Worm (Caenorhabditis elegans) whole organism, L4 larva: ENCODE results near the gene zak-1.

Source experiments
- F10B5.3 ChIP-seq: sonication (generic microtip); optimal IDR thresholded peaks from 2 replicates; lab custom pipeline; 2016; ENCODE audit warnings: mild to moderate bottlenecking, missing genetic modification characterization, missing compliant biosample characterization
- F44E2.7 ChIP-seq: fragments of 200-800 bp; sonication (Bioruptor generic); IDR thresholded peaks from 2 replicates; pipeline ENCODE4 v2.1.2; 2022; ENCODE audit warnings: missing genetic modification characterization, missing compliant biosample characterization
- F49E8.2 ChIP-seq: sonication (generic microtip); optimal IDR thresholded peaks from 2 replicates; lab custom pipeline; 2016; ENCODE audit warnings: missing compliant biosample characterization, mild to moderate bottlenecking, missing genetic modification characterization, borderline replicate concordance
- Y105C5A.15 ChIP-seq: fragments of 200-800 bp; sonication (Bioruptor generic); IDR thresholded peaks from 2 replicates; pipeline ENCODE4 v1.3.6; 2022; ENCODE audit warnings: missing genetic modification characterization, missing compliant biosample characterization
- Y48G9A.11 ChIP-seq: fragments of 200-800 bp; sonication (Bioruptor generic); IDR thresholded peaks from 2 replicates; pipeline ENCODE4 v1.3.6; 2022; ENCODE audit warnings: missing genetic modification reagents, missing genetic modification characterization, missing compliant biosample characterization
- ZK337.2 ChIP-seq: fragments of 200-800 bp; sonication (Bioruptor generic); IDR thresholded peaks from 2 replicates; pipeline ENCODE4 v1.3.6; 2022; ENCODE audit warnings: missing genetic modification reagents, missing genetic modification characterization, missing compliant biosample characterization
- ZK546.5 ChIP-seq, 2 experiments: sonication (generic microtip); optimal IDR thresholded peaks; 2 replicates each; lab custom pipeline; 2017; ENCODE audit warnings: missing biosample characterization in 2 of 2, missing genetic modification characterization in 2 of 2
- aha-1 ChIP-seq: fragments of 150-350 bp; peaks from one replicate; lab custom pipeline; 2014; ENCODE audit warnings: missing biosample characterization, missing genetic modification characterization
- aly-2 ChIP-seq: sonication (generic microtip); optimal IDR thresholded peaks from 2 replicates; lab custom pipeline; 2018; ENCODE audit warnings: missing biosample characterization, missing genetic modification characterization
- ama-1 ChIP-seq: fragments of 150-350 bp; optimal IDR thresholded peaks from 2 replicates; lab custom pipeline; 2014; ENCODE audit warnings: inconsistent platforms, mixed read lengths
- ceh-20 ChIP-seq: fragments of 200-800 bp; sonication (Bioruptor generic); IDR thresholded peaks from 2 replicates; pipeline ENCODE4 v1.3.6; 2022; ENCODE audit warnings: missing genetic modification reagents, missing genetic modification characterization, missing compliant biosample characterization
- ceh-62 ChIP-seq: sonication (generic microtip); optimal IDR thresholded peaks from 2 replicates; lab custom pipeline; 2017; ENCODE audit warnings: missing biosample characterization, missing genetic modification characterization
- cey-2 ChIP-seq: sonication (generic microtip); optimal IDR thresholded peaks from 3 replicates; lab custom pipeline; 2017; ENCODE audit warnings: missing genetic modification characterization, mild to moderate bottlenecking, missing compliant biosample characterization, antibody characterized with exemption, borderline replicate concordance; ENCODE audit not compliant: insufficient read depth
- ctbp-1 ChIP-seq: fragments of 200-800 bp; sonication (Bioruptor generic); IDR thresholded peaks from 2 replicates; pipeline ENCODE4 v1.3.6; 2022; ENCODE audit warnings: missing genetic modification reagents, missing genetic modification characterization, missing compliant biosample characterization
- daf-16 ChIP-seq, 3 experiments: sonication (generic microtip); optimal IDR thresholded peaks; 2 replicates each; lab custom pipeline; 2016 to 2017; ENCODE audit warnings: missing genetic modification characterization in 3 of 3, missing genetic modification reagents in 3 of 3, mild to moderate bottlenecking in 2 of 3, missing compliant biosample characterization in 2 of 3, missing biosample characterization in 1 of 3, moderate library complexity in 1 of 3
- daf-19 ChIP-seq: fragments of 200-800 bp; sonication (Bioruptor generic); conservative IDR thresholded peaks from 2 replicates; pipeline ENCODE4 v1.3.6; 2022; ENCODE audit warnings: missing genetic modification characterization, missing compliant biosample characterization
- dmd-6 ChIP-seq: fragments of 200-800 bp; sonication (Bioruptor generic); IDR thresholded peaks from 2 replicates; pipeline ENCODE4 v1.3.6; 2022; ENCODE audit warnings: missing genetic modification reagents, missing genetic modification characterization, missing compliant biosample characterization
- dmd-8 ChIP-seq: fragments of 200-800 bp; sonication (Bioruptor generic); IDR thresholded peaks from 2 replicates; pipeline ENCODE4 v1.3.6; 2022; ENCODE audit warnings: missing genetic modification characterization, missing compliant biosample characterization
- dve-1 ChIP-seq: sonication (generic microtip); optimal IDR thresholded peaks from 2 replicates; lab custom pipeline; 2017; ENCODE audit warnings: antibody characterized with exemption, mild to moderate bottlenecking, missing genetic modification characterization, missing compliant biosample characterization; ENCODE audit not compliant: insufficient read depth
- egl-27 ChIP-seq: sonication (generic microtip); optimal IDR thresholded peaks from 3 replicates; lab custom pipeline; 2017; ENCODE audit warnings: missing biosample characterization, missing genetic modification reagents, missing genetic modification characterization
- egl-43 ChIP-seq: fragments of 200-800 bp; sonication (Bioruptor generic); IDR thresholded peaks from 2 replicates; pipeline ENCODE4 v1.3.6; 2022; ENCODE audit warnings: missing genetic modification reagents, missing genetic modification characterization, missing compliant biosample characterization
- hif-1 ChIP-seq, 2 experiments: sonication (generic microtip); optimal IDR thresholded peaks; 2 replicates each; lab custom pipeline; 2016 to 2017; ENCODE audit warnings: missing compliant biosample characterization in 2 of 2, missing genetic modification characterization in 2 of 2, missing genetic modification reagents in 2 of 2, missing genotype in 2 of 2, mild to moderate bottlenecking in 1 of 2
- hlh-11 ChIP-seq: fragments of 200-800 bp; sonication (Bioruptor generic); optimal IDR thresholded peaks from 2 replicates; lab custom pipeline; 2018; ENCODE audit warnings: mild to moderate bottlenecking, missing genetic modification characterization, missing compliant biosample characterization
- hlh-30 ChIP-seq: sonication (generic microtip); optimal IDR thresholded peaks from 2 replicates; lab custom pipeline; 2017; ENCODE audit warnings: antibody characterized with exemption, mild to moderate bottlenecking, missing genetic modification characterization, missing compliant biosample characterization; ENCODE audit not compliant: insufficient read depth
- lir-3 ChIP-seq: sonication (generic microtip); optimal IDR thresholded peaks from 2 replicates; lab custom pipeline; 2016; ENCODE audit warnings: mild to moderate bottlenecking, missing genetic modification characterization, missing compliant biosample characterization
- madf-9 ChIP-seq: fragments of 200-800 bp; sonication (Bioruptor generic); conservative IDR thresholded peaks from 2 replicates; pipeline ENCODE4 v1.3.6; 2022; ENCODE audit warnings: missing genetic modification reagents, missing genetic modification characterization, missing compliant biosample characterization
- mep-1 ChIP-seq: fragments of 150-350 bp; sonication (generic microtip); optimal IDR thresholded peaks from 3 replicates; lab custom pipeline; 2014; ENCODE audit warnings: missing biosample characterization, missing genetic modification characterization
- nhr-10 ChIP-seq: fragments of 150-350 bp; optimal IDR thresholded peaks from 2 replicates; lab custom pipeline; 2014; ENCODE audit warnings: missing biosample characterization, missing genetic modification characterization
- nhr-102 ChIP-seq: sonication (generic microtip); optimal IDR thresholded peaks from 2 replicates; lab custom pipeline; 2016; ENCODE audit warnings: mild to moderate bottlenecking, missing genetic modification characterization, moderate library complexity, missing compliant biosample characterization
- nhr-25 ChIP-seq: sonication (generic microtip); optimal IDR thresholded peaks from 2 replicates; lab custom pipeline; 2017; ENCODE audit warnings: missing genetic modification characterization, mild to moderate bottlenecking, missing compliant biosample characterization, antibody characterized with exemption, moderate library complexity, borderline replicate concordance; ENCODE audit not compliant: insufficient read depth
- nhr-28 ChIP-seq: fragments of 150-350 bp; optimal IDR thresholded peaks from 2 replicates; lab custom pipeline; 2014; ENCODE audit warnings: missing biosample characterization, missing genetic modification characterization
- nhr-41 ChIP-seq: fragments of 200-800 bp; sonication (Bioruptor generic); IDR thresholded peaks from 2 replicates; pipeline ENCODE4 v1.3.6; 2022; ENCODE audit warnings: missing genetic modification reagents, missing genetic modification characterization, missing compliant biosample characterization
- nhr-77 ChIP-seq: fragments of 150-350 bp; optimal IDR thresholded peaks from 2 replicates; lab custom pipeline; 2014; ENCODE audit warnings: missing biosample characterization, missing genetic modification characterization
- pha-4 ChIP-seq, 2 experiments: fragments of 150-350 bp in 1 of 2; fragments of 200-800 bp in 1 of 2; sonication (Bioruptor generic) in 1 of 2; IDR thresholded peaks in 1 of 2; optimal IDR thresholded peaks in 1 of 2; 2 replicates each; pipeline versions ENCODE4 v1.3.6 to Lab custom; 2014 to 2022; ENCODE audit warnings: missing genetic modification characterization in 2 of 2, missing genetic modification reagents in 2 of 2, missing biosample characterization in 1 of 2, missing compliant biosample characterization in 1 of 2
- php-3 ChIP-seq: fragments of 200-800 bp; sonication (Bioruptor generic); IDR thresholded peaks from 2 replicates; pipeline ENCODE4 v1.3.6; 2022; ENCODE audit warnings: missing genetic modification reagents, missing genetic modification characterization, missing compliant biosample characterization
- set-16 ChIP-seq: fragments of 200-800 bp; sonication (Bioruptor generic); IDR thresholded peaks from 2 replicates; pipeline ENCODE4 v1.3.6; 2022; ENCODE audit warnings: missing genetic modification reagents, missing genetic modification characterization, missing compliant biosample characterization
- snpc-4 ChIP-seq: fragments of 150-350 bp; optimal IDR thresholded peaks from 2 replicates; lab custom pipeline; 2014; ENCODE audit warnings: missing biosample characterization, missing genetic modification characterization
- spr-1 ChIP-seq: sonication (generic microtip); optimal IDR thresholded peaks from 2 replicates; lab custom pipeline; 2016; ENCODE audit warnings: mild to moderate bottlenecking, missing genetic modification characterization, missing compliant biosample characterization
- tra-1 ChIP-seq: fragments of 200-800 bp; sonication (Bioruptor generic); IDR thresholded peaks from 2 replicates; pipeline ENCODE4 v1.3.6; 2022; ENCODE audit warnings: missing genetic modification reagents, missing genetic modification characterization, missing compliant biosample characterization
- unc-62 ChIP-seq, 3 experiments: fragments of 150-350 bp in 1 of 3; sonication (generic microtip); optimal IDR thresholded peaks in 2 of 3; peaks in 1 of 3; 1 replicate in 1 of 3; 2 replicates in 2 of 3; lab custom pipeline; 2014 to 2017; ENCODE audit warnings: missing biosample characterization in 3 of 3, missing genetic modification characterization in 3 of 3, missing genetic modification reagents in 3 of 3, missing genotype in 1 of 3
- vab-7 ChIP-seq: fragments of 200-800 bp; sonication (Bioruptor generic); IDR thresholded peaks from 2 replicates; pipeline ENCODE4 v1.3.6; 2022; ENCODE audit warnings: missing genetic modification reagents, missing genetic modification characterization, missing compliant biosample characterization
- zag-1 ChIP-seq: fragments of 150-350 bp; optimal IDR thresholded peaks from 2 replicates; lab custom pipeline; 2014; ENCODE audit warnings: missing biosample characterization, missing genetic modification characterization
- zfp-3 ChIP-seq: fragments of 200-800 bp; sonication (Bioruptor generic); conservative IDR thresholded peaks from 2 replicates; pipeline ENCODE4 v1.3.6; 2022; ENCODE audit warnings: missing genetic modification reagents, missing genetic modification characterization, missing compliant biosample characterization
- ztf-7 ChIP-seq: fragments of 150-350 bp; optimal IDR thresholded peaks from 2 replicates; lab custom pipeline; 2014; ENCODE audit warnings: missing biosample characterization, missing genetic modification characterization

zak-1 gene

ce11 chrIII:6818037-6818436 lies 38.6 kb downstream of the zak-1 start (continued):
- TF ChIP-seq spr-1 (tag; lab: Kevin White, UChicago) = no peak
- no peak for TF ChIP-seq nhr-77 (tag; lab: Kevin White, UChicago)
- TF ChIP-seq ZK337.2 (GFP tag; lab: Robert Waterston, UW) = no peak
- TF ChIP-seq ama-1 (lab: Kevin White, UChicago) = no peak
- peak in 1 of 2 experiments; percentile 23 for TF ChIP-seq unc-62 (GFP tag; optimal IDR thresholded peaks at IDR 0.05 in 1 of 2; lab: Kevin White, UChicago)
- TF ChIP-seq unc-62 (tag; optimal IDR thresholded peaks at IDR 0.05; lab: Kevin White, UChicago) = no peak
- no peak for TF ChIP-seq egl-27 (tag; lab: Kevin White, UChicago)
- TF ChIP-seq hlh-11 (tag; lab: Kevin White, UChicago) = peak; percentile 60
- TF ChIP-seq Y48G9A.11 (GFP tag; lab: Robert Waterston, UW) = no peak
- TF ChIP-seq nhr-28 = peak; percentile 7
- no peak for TF ChIP-seq nhr-25 (tag; lab: Kevin White, UChicago)
- TF ChIP-seq tra-1 = no peak
- no peak for TF ChIP-seq Y105C5A.15 (GFP tag; lab: Robert Waterston, UW)
- no peak for TF ChIP-seq ceh-20 (GFP tag; lab: Robert Waterston, UW)
- TF ChIP-seq nhr-10 (tag; lab: Kevin White, UChicago) = no peak
- TF ChIP-seq ceh-62 (tag; lab: Kevin White, UChicago) = no peak
- no peak for TF ChIP-seq daf-19
- no peak for TF ChIP-seq aly-2 (tag; lab: Kevin White, UChicago)

ce11 chrIII:6816930-6817329 lies 39.7 kb downstream of the zak-1 start, which contains the start of gene F28F5.4:
F28F5.4 (minus strand) TSS chrIII:6817033.
- TF ChIP-seq cey-2 = no peak
- no peak for TF ChIP-seq dmd-6 (GFP tag; lab: Robert Waterston, UW)
- peak; percentile 87 for TF ChIP-seq aha-1 (tag; lab: Kevin White, UChicago)
- peak; percentile 53 for TF ChIP-seq hlh-30 (tag; lab: Kevin White, UChicago)
- no peak for TF ChIP-seq madf-9
- TF ChIP-seq egl-43 (GFP tag; lab: Robert Waterston, UW) = 0 out of 2 replicates have a peak, but pooled peaks have one; percentile 27
- TF ChIP-seq daf-16 (GFP tag; optimal IDR thresholded peaks at IDR 0.05; lab: Kevin White, UChicago) = no peak
- TF ChIP-seq daf-16 (tag; optimal IDR thresholded peaks at IDR 0.05; lab: Kevin White, UChicago) = peak; percentile 44
- TF ChIP-seq daf-19 = 0 out of 2 replicates have a peak, but pooled peaks have one; percentile 10
- TF ChIP-seq nhr-102 (tag; lab: Kevin White, UChicago) = peak; percentile 21
- 0 out of 2 replicates have a peak, but pooled peaks have one; percentile 27 for TF ChIP-seq php-3 (GFP tag; lab: Robert Waterston, UW)

ce11 chrIII:6805397-6805796 lies 51.2 kb downstream of the zak-1 start:
- TF ChIP-seq nhr-41 (peak; percentile 42; the same call in 1 of the 2 replicates), Y48G9A.11 (GFP tag; lab: Robert Waterston, UW) (no peak), mep-1 (tag; lab: Kevin White, UChicago) (peak; percentile 6), zag-1 (no peak), lir-3 (tag; lab: Kevin White, UChicago) (peak; percentile 11), set-16 (GFP tag; lab: Robert Waterston, UW) (no peak), pha-4 (GFP tag; IDR thresholded peaks at IDR 0.05; lab: Robert Waterston, UW) (peak; percentile 71; the same call in 1 of the 2 replicates), pha-4 (tag; optimal IDR thresholded peaks at IDR 0.05; lab: Kevin White, UChicago) (no peak), cey-2 (no peak), ztf-7 (no peak), dve-1 (tag; lab: Kevin White, UChicago) (peak; percentile 26), ZK546.5 (tag; optimal IDR thresholded peaks at IDR 0.05; lab: Kevin White, UChicago) (no peak), spr-1 (tag; lab: Kevin White, UChicago) (peak; percentile 10), hlh-11 (tag; lab: Kevin White, UChicago) (peak; percentile 28), ama-1 (lab: Kevin White, UChicago) (no peak), daf-19 (0 out of 2 replicates have a peak, but pooled peaks have one; percentile 51), vab-7 (GFP tag; lab: Robert Waterston, UW) (peak; percentile 58; the same call in 1 of the 2 replicates), ctbp-1 (GFP tag; lab: Robert Waterston, UW) (0 out of 2 replicates have a peak, but pooled peaks have one; percentile 24), hif-1 (tag; optimal IDR thresholded peaks at IDR 0.05; lab: Kevin White, UChicago) (peak in 1 of 2 experiments; percentile 14), zfp-3 (peak; percentile 18; the same call in 1 of the 2 replicates), dmd-6 (GFP tag; lab: Robert Waterston, UW) (peak; percentile 55), snpc-4 (tag; lab: Kevin White, UChicago) (no peak), aly-2 (tag; lab: Kevin White, UChicago) (no peak), F49E8.2 (tag; lab: Kevin White, UChicago) (no peak), F44E2.7 (GFP tag; lab: Robert Waterston, UW) (0 out of 2 replicates have a peak, but pooled peaks have one; percentile 5), dmd-8 (GFP tag; lab: Robert Waterston, UW) (peak; percentile 49; the same call in 1 of the 2 replicates), F10B5.3 (tag; lab: Kevin White, UChicago) (no peak)
